Worm (Caenorhabditis elegans): ENCODE measurements around the gene gas-1.

Gene gas-1

DNA sequence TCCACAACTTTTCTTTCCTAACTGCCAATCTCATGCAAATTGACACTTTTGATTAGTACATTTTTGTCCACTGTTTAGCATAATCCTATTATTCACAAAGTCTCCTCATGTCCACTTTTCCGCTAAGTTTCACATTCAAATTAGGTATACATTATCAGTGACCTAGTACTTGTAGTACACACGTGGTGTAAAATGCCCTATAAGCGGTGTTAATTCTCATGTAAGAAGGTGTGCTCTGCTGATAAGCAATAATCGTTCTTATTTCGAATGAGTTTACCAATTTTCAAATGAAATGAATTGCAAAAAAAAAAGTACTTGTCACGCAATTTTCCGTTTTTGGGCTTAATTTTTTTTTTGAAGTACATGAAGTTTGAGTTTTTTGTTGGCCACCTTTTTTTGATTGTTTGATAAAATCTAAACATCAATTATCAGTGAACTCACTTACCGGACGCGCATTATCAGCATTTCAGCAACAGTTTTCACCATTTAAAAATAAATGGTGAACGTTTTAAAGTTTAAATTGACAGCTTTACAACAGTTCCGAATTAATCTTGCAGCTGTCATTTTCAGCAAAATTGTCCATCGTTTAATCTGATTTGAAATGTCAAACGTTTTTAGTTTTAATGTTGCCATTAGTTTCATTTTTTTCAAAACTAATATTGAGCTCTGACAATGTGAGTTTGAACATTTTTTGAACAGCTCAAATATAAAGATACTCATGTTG lies 8.6 kb upstream of the gas-1 start:
- TF ChIP-seq nhr-80 (tag; optimal IDR thresholded peaks at IDR 0.05) (peak; percentile 81), lin-54 (GFP tag; optimal IDR thresholded peaks at IDR 0.05) (no peak), cebp-1 (GFP tag; IDR thresholded peaks at IDR 0.05) (peak; percentile 20; the same call in 1 of the 2 replicates), cebp-1 (tag; optimal IDR thresholded peaks at IDR 0.05) (no peak), let-607 (tag; optimal IDR thresholded peaks at IDR 0.05) (peak; percentile 61 to 70)

DNA sequence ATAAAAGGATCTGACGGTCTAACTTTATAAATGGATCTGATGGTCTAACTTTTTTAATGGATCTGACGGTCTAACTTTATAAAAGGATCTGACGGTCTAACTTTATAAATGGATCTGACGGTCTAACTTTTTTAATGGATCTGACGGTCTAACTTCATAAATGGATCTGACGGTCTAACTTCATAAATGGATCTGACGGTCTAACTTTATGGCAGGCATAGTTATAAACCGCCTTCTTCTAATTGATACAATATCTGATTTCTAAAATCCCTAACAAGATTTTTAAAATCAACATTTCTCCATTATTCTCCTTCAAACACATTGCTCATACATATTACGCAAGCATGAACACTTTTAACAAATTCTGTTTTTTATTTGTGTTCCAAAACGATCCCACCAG lies 6.9 kb upstream of the gas-1 start, which contains the start of gene K09A9.8:
Gene K09A9.8, minus strand, starts transcription at position 101 of the 400 bp plus-strand sequence.
- TF ChIP-seq mel-28 (tag; optimal IDR thresholded peaks at IDR 0.05; ENCODE audit: borderline replicate concordance): no peak
- TF ChIP-seq aptf-2 (GFP tag; conservative IDR thresholded peaks at IDR 0.05): no peak
- TF ChIP-seq pbrm-1 (GFP tag; IDR thresholded peaks at IDR 0.05): no peak
- no peak for TF ChIP-seq lin-40 (tag; optimal IDR thresholded peaks at IDR 0.05)

DNA sequence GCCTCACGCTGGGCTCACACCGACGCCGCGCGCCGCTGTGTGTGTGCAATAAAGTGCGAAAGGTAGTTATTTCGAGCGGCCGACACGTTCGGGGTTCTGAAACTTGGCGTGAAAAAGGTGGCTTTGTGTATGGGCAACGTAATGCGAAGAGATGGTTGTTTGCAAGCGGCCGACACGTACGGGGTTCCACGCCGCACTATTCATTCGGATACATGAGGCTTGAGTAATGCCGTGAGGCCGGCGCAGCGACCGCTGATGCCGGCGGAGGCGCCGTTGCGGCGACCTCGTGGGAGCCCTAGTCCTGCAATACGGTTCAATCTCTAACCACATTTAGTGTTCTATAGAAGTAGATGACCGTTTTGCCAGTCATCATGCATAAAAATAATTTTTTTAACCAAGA lies 3.8 kb upstream of the gas-1 start:
- TF ChIP-seq snpc-4 (GFP tag; optimal IDR thresholded peaks at IDR 0.05) (no peak), snpc-4 (tag; optimal IDR thresholded peaks at IDR 0.05) (peak in 2 of 4 experiments; percentile 7 to 36), zfh-2 (GFP tag; conservative IDR thresholded peaks at IDR 0.05) (peak; percentile 83), tbx-9 (tag; optimal IDR thresholded peaks at IDR 0.05; ENCODE audit: borderline replicate concordance) (no peak), D2030.7 (GFP tag; IDR thresholded peaks at IDR 0.05) (0 out of 2 replicates have a peak, but pooled peaks have one; percentile 20)

DNA sequence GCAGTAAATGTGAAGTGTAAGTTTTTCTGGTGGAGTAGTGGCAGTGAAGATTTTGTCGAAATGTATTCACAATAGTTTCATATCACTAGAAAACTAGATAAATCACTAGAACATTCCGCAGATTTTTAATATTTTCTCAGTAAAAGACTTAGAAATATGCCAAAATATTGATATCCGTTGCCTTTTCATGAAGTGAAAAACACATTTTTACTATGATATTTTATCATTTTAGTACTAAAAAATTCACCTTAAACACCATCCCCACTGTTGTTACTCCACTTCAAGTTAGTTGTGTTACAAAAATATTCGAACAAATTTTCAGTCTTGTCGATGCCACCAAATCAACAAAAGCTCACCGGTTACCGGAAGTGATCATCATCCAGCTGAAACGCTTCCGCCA lies 3.2 kb upstream of the gas-1 start:
- TF ChIP-seq hmg-20 (GFP tag; IDR thresholded peaks at IDR 0.05) (no peak), lin-26 (GFP tag; IDR thresholded peaks at IDR 0.05) (no peak), B0035.1 (tag; optimal IDR thresholded peaks at IDR 0.05) (no peak), madf-6 (GFP tag; IDR thresholded peaks at IDR 0.05) (no peak), ceh-40 (GFP tag; IDR thresholded peaks at IDR 0.05) (no peak), hlh-12 (tag; optimal IDR thresholded peaks at IDR 0.05) (no peak), hrde-1 (tag; optimal IDR thresholded peaks at IDR 0.05; ENCODE audit: borderline replicate concordance) (no peak), F23B12.7 (tag; optimal IDR thresholded peaks at IDR 0.05; ENCODE audit: insufficient read depth) (no peak), rpc-1 (optimal IDR thresholded peaks at IDR 0.05) (no peak), rpc-1 (tag; optimal IDR thresholded peaks at IDR 0.05) (no peak), rec-8 (tag; optimal IDR thresholded peaks at IDR 0.05) (no peak)

DNA sequence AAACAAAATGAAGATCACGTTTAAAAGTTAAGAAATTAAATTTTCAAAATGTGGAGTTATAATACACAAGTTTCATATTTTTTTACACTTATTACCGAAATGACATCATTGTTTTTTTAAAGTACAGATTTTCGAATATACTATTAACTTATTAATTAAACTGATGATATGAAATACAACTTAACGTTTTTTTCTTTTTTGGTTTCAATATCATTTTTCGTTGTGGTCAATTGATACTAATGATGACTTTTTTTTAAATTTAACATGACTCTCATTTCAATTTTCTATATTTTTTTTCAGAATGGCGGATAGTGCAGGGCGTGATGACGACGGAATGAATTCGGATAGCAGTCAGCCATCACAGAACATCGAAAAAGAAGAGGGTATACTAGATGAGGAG lies 871 bp upstream of the gas-1 start, which contains the start of gene usp-33:
Gene usp-33, plus strand, starts transcription at position 301 of the 400 bp plus-strand sequence.
- TF ChIP-seq sdz-38 (tag; optimal IDR thresholded peaks at IDR 0.05) (no peak), xnd-1 (tag; optimal IDR thresholded peaks at IDR 0.05) (no peak), snpc-4 (GFP tag; optimal IDR thresholded peaks at IDR 0.05) (no peak), snpc-4 (tag; optimal IDR thresholded peaks at IDR 0.05) (no peak), dox-1 (GFP tag; IDR thresholded peaks at IDR 0.05) (no peak), athp-1 (tag; optimal IDR thresholded peaks at IDR 0.05) (no peak), K12H6.12 (tag; optimal IDR thresholded peaks at IDR 0.05) (no peak), F33H1.4 (GFP tag; IDR thresholded peaks at IDR 0.05) (no peak), mes-4 (tag; optimal IDR thresholded peaks at IDR 0.05) (no peak), fkh-3 (tag; optimal IDR thresholded peaks at IDR 0.05) (no peak), unc-130 (GFP tag; optimal IDR thresholded peaks at IDR 0.05) (no peak), lin-40 (tag; optimal IDR thresholded peaks at IDR 0.05) (no peak), Y79H2A.3 (GFP tag; conservative IDR thresholded peaks at IDR 0.05) (no peak), B0336.3 (GFP tag; IDR thresholded peaks at IDR 0.05) (no peak), nhr-80 (tag; optimal IDR thresholded peaks at IDR 0.05) (no peak), ceh-79 (tag; optimal IDR thresholded peaks at IDR 0.05) (no peak), nfya-2 (GFP tag; IDR thresholded peaks at IDR 0.05) (no peak), dpff-1 (tag; optimal IDR thresholded peaks at IDR 0.05) (no peak), bed-1 (GFP tag; IDR thresholded peaks at IDR 0.05) (no peak), hrde-1 (tag; optimal IDR thresholded peaks at IDR 0.05; ENCODE audit: borderline replicate concordance) (no peak)
